Fruit fly (Drosophila melanogaster) ovary, adult (tissue): ENCODE data around the gene Or1a.

ENCODE experiments used
- CG17801 ChIP-seq: fragments of 200-800 bp; optimal IDR thresholded peaks from 2 replicates; lab custom pipeline; 2019; ENCODE audit warnings: missing biosample characterization, mild to moderate bottlenecking, missing genetic modification characterization, moderate library complexity; ENCODE audit not compliant: partially characterized antibody

Gene Or1a

dm6 chrX:339866-340571, 25.1 kb downstream of the Or1a start:
- no peak for TF ChIP-seq CG17801

DNA sequence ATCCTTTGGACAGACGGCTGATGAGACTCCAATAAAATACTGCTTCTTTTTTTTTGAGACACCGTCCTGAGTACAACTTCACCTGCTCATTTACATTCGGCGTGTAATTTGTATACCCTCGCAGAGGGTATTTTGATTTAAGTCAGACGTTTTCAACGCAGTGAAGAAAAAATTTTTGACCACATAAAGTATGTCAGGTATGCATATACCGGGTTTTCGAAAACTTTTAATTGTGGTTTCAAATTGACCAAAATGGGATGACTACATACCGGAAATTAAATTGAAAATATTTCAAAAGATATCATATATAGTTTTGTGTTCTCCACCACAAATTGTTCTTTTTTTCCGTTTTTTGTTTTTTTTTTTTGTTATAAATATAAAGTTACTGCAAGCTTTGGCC, 25.9 kb downstream of the Or1a start:
- TF ChIP-seq CG17801 = no peak

DNA sequence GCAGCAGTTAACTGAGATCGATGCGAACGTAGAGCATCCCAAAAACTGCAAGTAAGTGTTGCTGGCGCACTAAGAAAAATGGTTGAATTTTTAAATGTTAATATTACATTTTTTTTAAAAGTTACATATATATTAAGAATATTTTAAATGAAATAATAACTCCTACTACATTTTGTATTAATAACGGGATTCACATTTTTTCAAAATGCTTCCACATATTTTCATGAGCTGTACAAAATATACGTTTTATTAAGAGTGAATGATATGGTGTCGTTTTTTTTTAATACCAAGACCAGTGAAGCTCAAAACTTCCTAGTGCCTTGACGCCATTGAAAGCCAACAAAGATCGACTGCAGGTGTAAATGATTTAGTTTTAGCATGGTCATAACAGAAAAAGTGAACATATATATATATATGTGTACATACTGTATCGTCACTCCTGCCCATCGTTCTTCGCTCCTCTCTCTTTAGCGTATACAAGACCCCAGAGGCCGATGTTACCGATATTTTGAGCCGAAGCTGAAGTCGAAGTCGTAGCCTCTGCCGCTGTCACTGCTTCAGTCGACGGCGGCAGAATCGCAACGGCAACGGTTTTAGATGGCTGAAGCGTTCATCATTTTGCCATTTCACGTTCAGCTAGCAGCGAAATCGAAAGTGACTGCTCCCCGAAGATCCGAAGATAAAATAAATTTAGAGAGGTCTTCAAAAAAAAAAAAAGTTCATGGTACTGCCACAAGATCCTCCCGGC, 27.7 kb downstream of the Or1a start:
- no peak for TF ChIP-seq CG17801

DNA sequence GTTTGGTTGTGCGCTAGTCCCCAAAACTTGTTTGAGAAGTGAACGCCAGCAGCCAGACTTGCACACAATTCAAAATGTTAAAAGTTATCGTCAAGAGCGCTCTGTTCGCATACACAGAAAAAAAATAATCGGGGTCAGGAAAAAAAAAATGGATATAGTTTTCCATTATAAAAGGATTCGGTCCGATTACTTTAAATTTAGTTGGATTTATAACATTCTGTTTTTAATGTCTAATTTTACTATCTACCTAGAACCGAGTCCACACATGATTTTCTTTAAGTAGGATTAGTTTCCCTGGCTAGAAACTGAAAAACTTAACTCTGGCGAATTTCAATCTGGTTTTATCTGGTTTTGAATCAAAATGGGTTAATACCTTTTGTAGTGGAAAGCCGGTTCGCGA, 30.3 kb downstream of the Or1a start:
- no peak for TF ChIP-seq CG17801

DNA sequence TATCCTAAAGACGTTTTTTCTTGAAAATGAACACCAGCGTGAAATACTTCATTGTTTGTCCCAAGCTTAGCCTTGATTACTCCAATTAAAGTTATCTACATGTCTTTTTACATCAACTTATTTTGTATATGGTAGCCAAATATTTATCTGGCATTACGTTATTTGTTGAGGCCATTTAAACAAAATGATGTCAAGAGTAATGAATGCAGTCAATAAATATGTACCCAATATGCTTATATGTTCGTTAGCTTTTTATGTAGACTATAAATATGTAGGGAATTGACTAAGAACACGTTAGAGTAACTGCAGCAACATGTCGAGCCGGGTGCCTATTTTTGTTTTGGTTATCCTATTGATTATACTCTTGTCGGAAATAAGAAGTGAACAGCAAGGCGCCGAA, 35.3 kb downstream of the Or1a start, which contains the start of gene CG43181:
CG43181 (plus strand) TSS at position 301 of the 400 bp plus-strand sequence.
- no peak for TF ChIP-seq CG17801

DNA sequence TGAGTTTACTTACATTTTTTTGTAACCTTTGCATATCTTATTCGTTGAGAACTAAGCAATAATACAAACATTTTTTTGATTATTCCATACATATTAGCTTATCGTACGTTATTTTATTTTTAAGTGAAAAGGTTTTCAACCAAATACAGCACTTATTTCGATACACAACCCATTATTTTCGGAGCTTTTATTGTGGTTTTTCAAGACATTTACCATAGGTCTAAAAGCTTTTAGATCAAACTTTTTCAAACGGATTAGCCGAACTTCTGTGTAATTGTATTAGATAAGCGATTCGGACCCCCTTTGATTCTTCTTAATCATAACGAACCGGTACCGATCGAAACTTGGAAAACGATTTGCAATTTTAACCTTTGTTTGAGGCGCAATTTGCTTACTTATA, 36.0 kb downstream of the Or1a start:
- no peak for TF ChIP-seq CG17801

DNA sequence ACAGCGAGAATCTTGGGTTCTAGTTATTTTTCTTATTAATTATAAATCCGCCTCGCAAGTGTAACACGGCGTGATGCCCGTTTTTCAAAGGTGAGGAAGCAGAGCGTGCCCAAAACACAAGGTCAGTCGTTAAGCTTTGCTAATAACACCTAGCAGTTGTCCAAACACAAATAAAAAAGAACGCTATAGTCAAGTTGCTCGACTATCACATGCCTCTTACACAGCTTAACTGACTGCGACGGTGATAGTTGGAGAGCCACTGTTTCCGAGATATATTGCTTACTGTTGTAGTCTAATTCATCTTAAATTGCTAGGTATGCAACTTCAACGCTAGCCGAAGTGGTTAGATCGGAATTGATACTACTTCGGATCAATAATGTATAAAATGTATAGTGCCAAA, 36.7 kb downstream of the Or1a start:
- no peak for TF ChIP-seq CG17801

DNA sequence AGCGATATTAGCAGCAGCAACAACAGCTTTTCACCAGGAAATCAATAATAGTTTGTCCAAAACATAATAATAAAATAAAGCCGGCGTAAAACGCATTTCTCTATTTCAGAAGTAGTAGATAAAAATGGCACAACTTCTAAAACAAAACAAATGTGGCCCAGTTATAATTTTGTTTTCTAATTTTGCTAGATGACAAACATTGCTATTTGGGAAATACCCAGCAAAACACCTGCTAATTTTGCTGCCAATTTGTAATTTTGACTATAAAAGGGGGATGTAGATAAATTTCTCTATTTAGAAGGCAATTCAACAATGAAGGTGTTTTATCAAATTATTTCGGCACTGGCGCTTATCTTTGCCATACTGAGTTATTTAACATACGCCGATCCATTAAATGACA, 37.8 kb downstream of the Or1a start, which contains the start of gene CG43182:
CG43182 (plus strand) TSS at position 301 of the 400 bp plus-strand sequence.
- TF ChIP-seq CG17801 = no peak

- no peak for TF ChIP-seq CG17801
These were observed 39.1 kb downstream of the Or1a start for dm6 chrX:353929-354515.

dm6 chrX:356232-356631, 41.3 kb downstream of the Or1a start, which contains the start of gene y:
Gene y, plus strand, starts transcription at chrX:356509.
- TF ChIP-seq CG17801 = no peak

- peak; percentile 87 for TF ChIP-seq CG17801
These were observed 46.5 kb downstream of the Or1a start for dm6 chrX:361418-361817.

DNA sequence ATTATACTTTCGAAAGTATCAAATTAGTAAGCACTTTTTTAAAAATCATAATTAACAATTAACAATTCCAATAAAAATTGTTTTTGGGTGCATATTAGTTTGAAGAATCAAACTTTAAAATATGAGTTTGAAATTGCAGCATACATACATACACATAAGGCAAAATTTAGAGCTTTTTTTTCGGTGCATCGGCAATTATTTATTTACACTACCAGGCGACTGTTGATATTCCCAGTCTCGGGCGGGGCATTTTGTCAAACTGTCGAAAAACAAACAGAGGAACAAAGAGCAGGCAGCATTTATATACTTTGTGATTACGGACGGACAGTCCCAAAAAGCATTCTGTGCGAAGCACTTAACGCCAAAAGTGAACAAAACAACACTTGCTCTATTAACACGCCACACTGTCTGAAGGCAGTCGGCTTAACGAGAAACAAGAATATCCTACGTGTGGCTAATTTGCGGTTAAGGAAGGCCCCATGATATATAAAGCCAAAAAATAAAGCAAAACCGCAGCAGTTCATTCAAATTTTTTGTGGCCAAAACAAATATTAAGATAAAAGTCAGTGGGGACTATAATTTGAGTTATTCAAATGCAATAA, 47.3 kb downstream of the Or1a start:
- TF ChIP-seq CG17801 = no peak

DNA sequence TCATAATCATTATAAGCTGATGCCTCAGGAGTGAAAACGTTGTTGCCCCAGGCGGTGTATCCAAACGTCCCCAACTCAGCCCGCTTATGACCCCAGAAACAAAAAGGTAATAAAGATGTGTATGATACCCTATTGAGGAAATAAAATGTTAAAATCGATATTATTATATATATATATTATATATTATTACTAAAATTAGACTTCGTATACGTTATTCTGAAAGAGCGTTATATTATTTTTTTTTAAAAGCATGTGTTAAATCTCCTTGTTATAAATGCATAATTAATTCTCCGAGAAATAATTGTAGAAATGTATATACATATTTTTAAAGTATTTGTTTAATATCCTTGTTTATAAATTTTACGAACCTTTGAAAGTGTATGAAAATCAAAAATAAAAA, 49.1 kb downstream of the Or1a start:
- TF ChIP-seq CG17801 = no peak
